Fruit fly (Drosophila melanogaster) whole organism, prepupa: ENCODE data around the gene Tango6.

Experiments
- Blimp-1 ChIP-seq: fragments of 200-800 bp; sonication (Bioruptor generic); optimal IDR thresholded peaks from 3 replicates; lab custom pipeline; 2017; ENCODE audit warnings: missing biosample characterization, missing genetic modification characterization, mild to moderate bottlenecking, moderate library complexity, missing genetic modification reagents
- CG10631 ChIP-seq: fragments of 200-800 bp; sonication (Bioruptor generic); optimal IDR thresholded peaks from 2 replicates; lab custom pipeline; 2016; ENCODE audit warnings: missing biosample characterization, missing genetic modification characterization
- CG10669 ChIP-seq: fragments of 200-800 bp; sonication (Bioruptor generic); optimal IDR thresholded peaks from 3 replicates; lab custom pipeline; 2018; ENCODE audit warnings: missing biosample characterization, mild to moderate bottlenecking, missing genetic modification characterization, moderate library complexity
- CG11294 ChIP-seq: fragments of 200-800 bp; sonication (Bioruptor generic); IDR thresholded peaks from 2 replicates; pipeline ENCODE4 v1.3.6; 2022; ENCODE audit warnings: missing biosample characterization, missing genetic modification characterization
- CG11762 ChIP-seq: fragments of 200-800 bp; sonication (Bioruptor generic); optimal IDR thresholded peaks from 3 replicates; lab custom pipeline; 2016; ENCODE audit warnings: missing biosample characterization, missing genetic modification characterization; ENCODE audit not compliant: insufficient read depth
- CG11902 ChIP-seq: fragments of 200-800 bp; sonication (Bioruptor generic); optimal IDR thresholded peaks from 3 replicates; lab custom pipeline; 2016; ENCODE audit warnings: missing biosample characterization, missing genetic modification characterization
- CG15336 ChIP-seq: fragments of 200-800 bp; sonication (Bioruptor generic); IDR thresholded peaks from 2 replicates; pipeline ENCODE4 v1.3.6; 2022; ENCODE audit warnings: missing biosample characterization, missing genetic modification characterization
- CG3032 ChIP-seq: fragments of 200-800 bp; optimal IDR thresholded peaks from 2 replicates; lab custom pipeline; 2019; ENCODE audit warnings: missing biosample characterization, mild to moderate bottlenecking, missing genetic modification characterization, moderate library complexity
- CG31627 ChIP-seq: fragments of 200-800 bp; sonication (Bioruptor generic); optimal IDR thresholded peaks from 3 replicates; lab custom pipeline; 2016; ENCODE audit warnings: missing biosample characterization, missing genetic modification characterization
- CG32006 ChIP-seq: fragments of 200-800 bp; sonication (Bioruptor generic); optimal IDR thresholded peaks from 3 replicates; lab custom pipeline; 2017; ENCODE audit warnings: missing biosample characterization, mild to moderate bottlenecking, missing genetic modification characterization
- CG3919 ChIP-seq: fragments of 200-800 bp; sonication (Bioruptor generic); optimal IDR thresholded peaks from 3 replicates; lab custom pipeline; 2016; ENCODE audit warnings: missing biosample characterization, missing genetic modification characterization
- CG6163 ChIP-seq: fragments of 200-800 bp; sonication (Bioruptor generic); IDR thresholded peaks from 3 replicates; pipeline ENCODE4 v1.3.6; 2022; ENCODE audit warnings: missing biosample characterization, missing genetic modification characterization
- CG6276 ChIP-seq: fragments of 200-800 bp; sonication (Bioruptor generic); optimal IDR thresholded peaks from 2 replicates; lab custom pipeline; 2017; ENCODE audit warnings: missing biosample characterization, mild to moderate bottlenecking, missing genetic modification characterization
- CG6808 ChIP-seq: fragments of 200-800 bp; sonication (Bioruptor generic); optimal IDR thresholded peaks from 3 replicates; lab custom pipeline; 2017; ENCODE audit warnings: missing biosample characterization, missing genetic modification characterization, mild to moderate bottlenecking, moderate library complexity, missing genetic modification reagents
- CG6854 ChIP-seq: fragments of 200-800 bp; sonication (Bioruptor generic); optimal IDR thresholded peaks from 2 replicates; lab custom pipeline; 2017; ENCODE audit warnings: missing biosample characterization, mild to moderate bottlenecking, missing genetic modification characterization
- CG7368 ChIP-seq: fragments of 200-800 bp; sonication (Bioruptor generic); optimal IDR thresholded peaks from 3 replicates; lab custom pipeline; 2016; ENCODE audit warnings: missing biosample characterization, missing genetic modification characterization
- CG8119 ChIP-seq: fragments of 200-800 bp; sonication (Bioruptor generic); IDR thresholded peaks from 3 replicates; pipeline ENCODE4 v1.3.6; 2022; ENCODE audit warnings: missing biosample characterization, missing genetic modification characterization
- CG8319 ChIP-seq: fragments of 200-800 bp; sonication (Bioruptor generic); optimal IDR thresholded peaks from 3 replicates; lab custom pipeline; 2016; ENCODE audit warnings: missing biosample characterization, missing genetic modification characterization
- CG8632 ChIP-seq: fragments of 200-800 bp; sonication (Bioruptor generic); optimal IDR thresholded peaks from 3 replicates; lab custom pipeline; 2016; ENCODE audit warnings: missing biosample characterization, missing genetic modification characterization
- CG9139 ChIP-seq: fragments of 200-800 bp; sonication (Bioruptor generic); optimal IDR thresholded peaks from 3 replicates; lab custom pipeline; 2017; ENCODE audit warnings: missing biosample characterization, mild to moderate bottlenecking, missing genetic modification characterization
- Eip93F ChIP-seq: fragments of 200-800 bp; sonication (Bioruptor generic); optimal IDR thresholded peaks from 2 replicates; lab custom pipeline; 2016; ENCODE audit warnings: missing biosample characterization, mild to moderate bottlenecking, missing genetic modification characterization
- Ets21C ChIP-seq: fragments of 200-800 bp; sonication (Bioruptor generic); optimal IDR thresholded peaks from 3 replicates; lab custom pipeline; 2016; ENCODE audit warnings: missing biosample characterization, missing genetic modification characterization
- Ets96B ChIP-seq: fragments of 200-800 bp; optimal IDR thresholded peaks from 2 replicates; lab custom pipeline; 2019; ENCODE audit warnings: missing biosample characterization, mild to moderate bottlenecking, missing genetic modification characterization, moderate library complexity
- Gug ChIP-seq: fragments of 200-800 bp; sonication (Bioruptor generic); IDR thresholded peaks from 2 replicates; pipeline ENCODE4 v1.3.6; 2022; ENCODE audit warnings: missing biosample characterization, missing genetic modification characterization
- Hr38 ChIP-seq: sonication (Bioruptor generic); optimal IDR thresholded peaks from 2 replicates; lab custom pipeline; 2016; ENCODE audit warnings: missing biosample characterization, missing genetic modification characterization
- Hr4 ChIP-seq: fragments of 200-800 bp; sonication (Bioruptor generic); optimal IDR thresholded peaks from 3 replicates; lab custom pipeline; 2016; ENCODE audit warnings: missing biosample characterization, missing genetic modification characterization
- Lpt ChIP-seq: fragments of 200-800 bp; sonication (Bioruptor generic); optimal IDR thresholded peaks from 3 replicates; lab custom pipeline; 2016; ENCODE audit warnings: missing biosample characterization, missing genetic modification characterization
- Smox ChIP-seq: fragments of 200-800 bp; sonication (Bioruptor generic); optimal IDR thresholded peaks from 3 replicates; lab custom pipeline; 2016; ENCODE audit warnings: missing biosample characterization, missing genetic modification characterization
- Sox102F ChIP-seq: fragments of 200-800 bp; sonication (Bioruptor generic); optimal IDR thresholded peaks from 2 replicates; lab custom pipeline; 2016; ENCODE audit warnings: missing biosample characterization, mild to moderate bottlenecking, missing genetic modification characterization
- Sox15 ChIP-seq: fragments of 200-800 bp; sonication (Bioruptor generic); optimal IDR thresholded peaks from 3 replicates; lab custom pipeline; 2016; ENCODE audit warnings: missing biosample characterization, missing genetic modification characterization
- acj6 ChIP-seq: fragments of 200-800 bp; sonication (Bioruptor generic); optimal IDR thresholded peaks from 3 replicates; lab custom pipeline; 2016; ENCODE audit warnings: missing biosample characterization, missing genetic modification characterization
- cyc ChIP-seq: fragments of 200-800 bp; sonication (Bioruptor generic); optimal IDR thresholded peaks from 3 replicates; lab custom pipeline; 2016; ENCODE audit warnings: missing biosample characterization, missing genetic modification characterization
- dac ChIP-seq: fragments of 200-800 bp; sonication (Bioruptor generic); optimal IDR thresholded peaks from 2 replicates; lab custom pipeline; 2017; ENCODE audit warnings: missing biosample characterization, mild to moderate bottlenecking, missing genetic modification characterization
- dsx ChIP-seq: fragments of 200-800 bp; optimal IDR thresholded peaks from 3 replicates; lab custom pipeline; 2019; ENCODE audit warnings: missing biosample characterization, mild to moderate bottlenecking, missing genetic modification characterization, moderate library complexity; ENCODE audit not compliant: poor library complexity, severe bottlenecking
- eg ChIP-seq: fragments of 200-800 bp; sonication (Bioruptor generic); IDR thresholded peaks from 3 replicates; pipeline ENCODE4 v1.3.6; 2022; ENCODE audit warnings: missing biosample characterization, missing genetic modification characterization
- fd85E ChIP-seq: fragments of 200-800 bp; sonication (Bioruptor generic); optimal IDR thresholded peaks from 3 replicates; lab custom pipeline; 2016; ENCODE audit warnings: missing biosample characterization, missing genetic modification characterization
- fkh ChIP-seq: fragments of 200-800 bp; sonication (Bioruptor generic); optimal IDR thresholded peaks from 3 replicates; lab custom pipeline; 2017; ENCODE audit warnings: missing biosample characterization, mild to moderate bottlenecking, missing genetic modification characterization, moderate library complexity
- pdm3 ChIP-seq: fragments of 200-800 bp; sonication (Bioruptor generic); optimal IDR thresholded peaks from 3 replicates; lab custom pipeline; 2016; ENCODE audit warnings: missing biosample characterization, missing genetic modification characterization
- spab ChIP-seq: fragments of 200-800 bp; sonication (Bioruptor generic); optimal IDR thresholded peaks from 2 replicates; lab custom pipeline; 2017; ENCODE audit warnings: missing biosample characterization, mild to moderate bottlenecking, missing genetic modification characterization, missing genetic modification reagents
- svp ChIP-seq: fragments of 200-800 bp; sonication (Bioruptor generic); peaks from one replicate; lab custom pipeline; 2016; ENCODE audit warnings: missing biosample characterization, missing genetic modification characterization
- vri ChIP-seq: fragments of 200-800 bp; sonication (Bioruptor generic); optimal IDR thresholded peaks from 3 replicates; lab custom pipeline; 2016; ENCODE audit warnings: missing biosample characterization, mild to moderate bottlenecking, missing genetic modification characterization

The Tango6 gene

dm6 chr2L:19009130-19009529 is 40.3 kb downstream of the Tango6 start, which contains the start of gene RpL30 (continued):
- TF ChIP-seq Eip93F (GFP tag; lab: Kevin White, UChicago) (no peak), CG6163 (GFP tag; lab: Robert Waterston, UW) (peak; percentile 91), Ets21C (peak; percentile 31), vri (GFP tag; lab: Kevin White, UChicago) (peak; percentile 83), Sox15 (GFP tag; lab: Kevin White, UChicago) (peak; percentile 36), eg (GFP tag; lab: Robert Waterston, UW) (peak; percentile 85), svp (GFP tag; lab: Kevin White, UChicago) (peak; percentile 73), CG3032 (tag; lab: Kevin White, UChicago) (peak; percentile 63), Sox102F (GFP tag; lab: Kevin White, UChicago) (peak; percentile 86), CG6808 (GFP tag; lab: Kevin White, UChicago) (peak; percentile 96), Ets96B (tag; lab: Kevin White, UChicago) (peak; percentile 60), CG8632 (GFP tag; lab: Kevin White, UChicago) (peak; percentile 61), spab (GFP tag; lab: Kevin White, UChicago) (peak; percentile 46), CG10669 (peak; percentile 48), Gug (GFP tag; lab: Robert Waterston, UW) (no peak)

dm6 chr2L:19010037-19010436 is 41.2 kb downstream of the Tango6 start:
- no peak for TF ChIP-seq fd85E (GFP tag; lab: Kevin White, UChicago)
- no peak for TF ChIP-seq CG11294 (GFP tag; lab: Robert Waterston, UW)
- TF ChIP-seq Gug (GFP tag; lab: Robert Waterston, UW), result no peak
- no peak for TF ChIP-seq CG31627 (GFP tag; lab: Kevin White, UChicago)

dm6 chr2L:19010566-19010965 is 41.7 kb downstream of the Tango6 start, which contains the start of gene robl37BC:
Gene robl37BC, plus strand, starts transcription at chr2L:19010866.
- TF ChIP-seq CG10631 (GFP tag; lab: Kevin White, UChicago) (no peak), dsx (GFP tag; lab: Kevin White, UChicago) (no peak), Sox15 (GFP tag; lab: Kevin White, UChicago) (no peak)

- TF ChIP-seq CG11762 (GFP tag; lab: Kevin White, UChicago), result peak; percentile 44
- TF ChIP-seq CG6854 (GFP tag; lab: Kevin White, UChicago), result no peak
- TF ChIP-seq CG15336, result peak; percentile 63
- TF ChIP-seq fd85E (GFP tag; lab: Kevin White, UChicago), result no peak
- peak; percentile 74 for TF ChIP-seq Gug (GFP tag; lab: Robert Waterston, UW)
- peak; percentile 77 for TF ChIP-seq CG10669
- TF ChIP-seq CG6276 (GFP tag; lab: Kevin White, UChicago), result peak; percentile 57
- TF ChIP-seq Sox102F (GFP tag; lab: Kevin White, UChicago), result peak; percentile 71
- peak; percentile 78 for TF ChIP-seq eg (GFP tag; lab: Robert Waterston, UW)
- peak; percentile 30 for TF ChIP-seq CG9139 (GFP tag; lab: Kevin White, UChicago)
- TF ChIP-seq Eip93F (GFP tag; lab: Kevin White, UChicago), result no peak
- no peak for TF ChIP-seq dac
- TF ChIP-seq fkh, result peak; percentile 15
- TF ChIP-seq CG6808 (GFP tag; lab: Kevin White, UChicago), result peak; percentile 56
- peak; percentile 8 for TF ChIP-seq Lpt (GFP tag; lab: Kevin White, UChicago)
- TF ChIP-seq Ets96B (tag; lab: Kevin White, UChicago), result peak; percentile 78
- peak; percentile 66 for TF ChIP-seq CG11902 (GFP tag; lab: Kevin White, UChicago)
- TF ChIP-seq CG8319 (GFP tag; lab: Kevin White, UChicago), result peak; percentile 51
- peak; percentile 67 for TF ChIP-seq spab (GFP tag; lab: Kevin White, UChicago)
- peak; percentile 75 for TF ChIP-seq cyc (GFP tag; lab: Kevin White, UChicago)
- TF ChIP-seq CG3919, result peak; percentile 73
- TF ChIP-seq CG32006 (GFP tag; lab: Kevin White, UChicago), result peak; percentile 76
- TF ChIP-seq Sox15 (GFP tag; lab: Kevin White, UChicago), result peak; percentile 62
- TF ChIP-seq pdm3 (GFP tag; lab: Kevin White, UChicago), result peak; percentile 72
- TF ChIP-seq Blimp-1, result no peak
- peak; percentile 70 for TF ChIP-seq dsx (GFP tag; lab: Kevin White, UChicago)
- TF ChIP-seq CG7368 (GFP tag; lab: Kevin White, UChicago), result peak; percentile 63
- peak; percentile 75 for TF ChIP-seq Hr4
- peak; percentile 70 for TF ChIP-seq acj6
- TF ChIP-seq CG8119 (GFP tag; lab: Robert Waterston, UW), result peak; percentile 70
- peak; percentile 61 for TF ChIP-seq Ets21C
- peak; percentile 63 for TF ChIP-seq Smox (GFP tag; lab: Kevin White, UChicago)
- no peak for TF ChIP-seq Hr38 (GFP tag; lab: Kevin White, UChicago)
- TF ChIP-seq CG10631 (GFP tag; lab: Kevin White, UChicago), result peak; percentile 73
Observed at dm6 chr2L:19011895-19012645, 43.2 kb downstream of the Tango6 start.
